Worm (Caenorhabditis elegans) whole organism, young adult: ENCODE results near the gene T05C1.1.

Experiments used
- F55B11.4 ChIP-seq: sonication (generic microtip); optimal IDR thresholded peaks from 2 replicates; lab custom pipeline; 2016; ENCODE audit warnings: missing compliant biosample characterization, missing genetic modification characterization, borderline replicate concordance; ENCODE audit not compliant: insufficient read depth
- ama-1 ChIP-seq, 3 experiments: fragments of 150-350 bp in 1 of 3; sonication (generic microtip) in 2 of 3; optimal IDR thresholded peaks; 2 replicates each; lab custom pipeline; 2014 to 2018; ENCODE audit warnings: missing biosample characterization in 2 of 3, missing genetic modification characterization in 2 of 3, missing genetic modification reagents in 2 of 3
- ceh-40 ChIP-seq: fragments of 200-800 bp; sonication (Bioruptor generic); IDR thresholded peaks from 2 replicates; pipeline ENCODE4 v1.3.6; 2022; ENCODE audit warnings: missing genetic modification characterization, missing compliant biosample characterization
- dpff-1 ChIP-seq: sonication (generic microtip); optimal IDR thresholded peaks from 2 replicates; lab custom pipeline; 2017; ENCODE audit warnings: mild to moderate bottlenecking, missing genetic modification characterization, missing compliant biosample characterization
- him-1 ChIP-seq: sonication (generic microtip); optimal IDR thresholded peaks from 2 replicates; lab custom pipeline; 2016; ENCODE audit warnings: missing genotype, missing genetic modification reagents, missing genetic modification characterization, missing compliant biosample characterization
- hlh-26 ChIP-seq: fragments of 200-800 bp; sonication (Bioruptor generic); conservative IDR thresholded peaks from 2 replicates; pipeline ENCODE4 v1.3.6; 2022; ENCODE audit warnings: missing genetic modification reagents, missing genetic modification characterization, missing compliant biosample characterization
- lsy-27 ChIP-seq: sonication (generic microtip); optimal IDR thresholded peaks from 2 replicates; lab custom pipeline; 2017; ENCODE audit warnings: missing genetic modification characterization, mild to moderate bottlenecking, missing compliant biosample characterization, antibody characterized with exemption, missing genotype, borderline replicate concordance; ENCODE audit not compliant: insufficient read depth
- nfya-1 ChIP-seq: sonication (generic microtip); optimal IDR thresholded peaks from 2 replicates; lab custom pipeline; 2017; ENCODE audit warnings: antibody characterized with exemption, missing compliant biosample characterization, missing genetic modification characterization, borderline replicate concordance; ENCODE audit not compliant: insufficient read depth
- nhr-90 ChIP-seq: sonication (generic microtip); optimal IDR thresholded peaks from 2 replicates; lab custom pipeline; 2016; ENCODE audit warnings: missing genotype, mild to moderate bottlenecking, missing genetic modification characterization, missing compliant biosample characterization
- snpc-4 ChIP-seq, 5 experiments: fragments of 150-350 bp in 1 of 5; sonication (generic microtip) in 4 of 5; optimal IDR thresholded peaks; 2 replicates each; lab custom pipeline; 2014 to 2018; ENCODE audit warnings: missing genetic modification characterization in 5 of 5, missing biosample characterization in 3 of 5, antibody characterized with exemption in 2 of 5, mild to moderate bottlenecking in 2 of 5, missing compliant biosample characterization in 2 of 5, missing genotype in 2 of 5, moderate library complexity in 2 of 5, missing genetic modification reagents in 1 of 5
- sptf-2 ChIP-seq: fragments of 200-800 bp; sonication (Bioruptor generic); optimal IDR thresholded peaks from 2 replicates; lab custom pipeline; 2018; ENCODE audit warnings: mild to moderate bottlenecking, missing genetic modification characterization, missing compliant biosample characterization
- ztf-3 ChIP-seq: fragments of 200-800 bp; sonication (Bioruptor generic); optimal IDR thresholded peaks from 2 replicates; lab custom pipeline; 2018; ENCODE audit warnings: mild to moderate bottlenecking, missing genetic modification characterization, missing compliant biosample characterization

DNA sequence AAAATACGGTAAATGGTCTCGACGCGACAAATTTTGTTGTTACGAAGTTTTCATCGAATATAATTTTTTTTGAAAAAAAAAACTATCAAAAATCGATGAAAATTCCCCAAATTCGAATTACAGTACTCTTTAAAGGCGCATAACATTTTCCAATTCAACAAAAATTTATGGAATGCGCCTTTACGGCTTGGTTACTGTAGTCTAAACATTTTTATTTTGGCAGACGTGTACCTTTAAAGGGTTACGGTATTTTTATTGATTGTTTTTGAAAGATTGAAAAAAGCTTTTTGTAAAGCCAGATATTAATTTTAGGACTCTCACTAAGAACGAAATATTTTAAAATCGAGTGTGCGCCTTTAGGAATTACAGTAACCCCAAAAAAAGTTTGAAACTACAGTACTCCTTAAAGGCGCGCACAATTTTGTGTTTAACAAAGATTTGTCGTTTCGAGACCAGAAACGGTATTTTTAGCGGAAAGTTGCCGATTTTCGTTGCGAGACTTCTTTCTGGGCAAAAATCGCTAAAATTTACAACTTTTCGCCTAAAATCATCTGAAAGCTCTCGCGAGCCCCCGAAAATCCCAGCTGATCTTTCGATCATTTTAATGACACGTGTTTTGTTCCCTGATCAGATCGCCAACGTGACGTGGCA is 4.3 kb upstream of the T05C1.1 start:
- no peak for TF ChIP-seq nfya-1 (tag; lab: Kevin White, UChicago)
- no peak for TF ChIP-seq snpc-4 (GFP tag; optimal IDR thresholded peaks at IDR 0.05; lab: Kevin White, UChicago)
- TF ChIP-seq snpc-4 (tag; optimal IDR thresholded peaks at IDR 0.05; lab: Kevin White, UChicago), result no peak
- no peak for TF ChIP-seq ceh-40 (GFP tag; lab: Robert Waterston, UW)
- TF ChIP-seq sptf-2 (GFP tag; lab: Kevin White, UChicago), result no peak
- TF ChIP-seq ama-1 (optimal IDR thresholded peaks at IDR 0.05; lab: Kevin White, UChicago), result no peak
- no peak for TF ChIP-seq ama-1 (GFP tag; optimal IDR thresholded peaks at IDR 0.05; lab: Kevin White, UChicago)
- no peak for TF ChIP-seq nhr-90 (tag; lab: Kevin White, UChicago)
- TF ChIP-seq him-1 (tag; lab: Kevin White, UChicago), result no peak
- TF ChIP-seq hlh-26 (GFP tag; lab: Robert Waterston, UW), result no peak
- TF ChIP-seq dpff-1 (tag; lab: Kevin White, UChicago), result no peak
- no peak for TF ChIP-seq ztf-3 (GFP tag; lab: Kevin White, UChicago)
- no peak for TF ChIP-seq lsy-27 (tag; lab: Kevin White, UChicago)
- no peak for TF ChIP-seq F55B11.4 (tag; lab: Kevin White, UChicago)
